Fruit fly (Drosophila melanogaster) whole organism, embryonic: Measurements from ENCODE around the gene Nf1.

ENCODE experiments used
- Abd-B ChIP-seq: fragments of 200-800 bp; sonication (Bioruptor generic); optimal IDR thresholded peaks from 2 replicates; lab custom pipeline; 2018; ENCODE audit warnings: missing biosample characterization, mild to moderate bottlenecking, missing genetic modification characterization, moderate library complexity
- Awh ChIP-seq: fragments of 200-800 bp; sonication (Bioruptor generic); IDR thresholded peaks from 2 replicates; pipeline ENCODE4, ENCODE4 v1.3.6; 2022; ENCODE audit warnings: missing biosample characterization, missing genetic modification characterization
- B-H2 ChIP-seq: fragments of 200-800 bp; sonication (Bioruptor generic); optimal IDR thresholded peaks from 2 replicates; lab custom pipeline; 2018; ENCODE audit warnings: missing biosample characterization, mild to moderate bottlenecking, missing genetic modification characterization
- Bgb ChIP-seq: fragments of 200-800 bp; sonication (Bioruptor generic); IDR thresholded peaks from 2 replicates; pipeline ENCODE4 v1.3.6; 2022; ENCODE audit warnings: missing biosample characterization, missing genetic modification characterization; ENCODE audit not compliant: partially characterized antibody
- CG10209 ChIP-seq: fragments of 200-800 bp; sonication (Bioruptor generic); optimal IDR thresholded peaks from 3 replicates; lab custom pipeline; 2017; ENCODE audit warnings: missing biosample characterization, mild to moderate bottlenecking, missing genetic modification characterization, missing genetic modification reagents
- CG12769 ChIP-seq: fragments of 200-800 bp; sonication (Bioruptor generic); optimal IDR thresholded peaks from 2 replicates; lab custom pipeline; 2019; ENCODE audit warnings: missing biosample characterization, mild to moderate bottlenecking, missing genetic modification characterization, moderate library complexity
- CG1647 ChIP-seq: fragments of 200-800 bp; sonication (Bioruptor generic); optimal IDR thresholded peaks from 3 replicates; lab custom pipeline; 2016; ENCODE audit warnings: missing biosample characterization, missing genetic modification characterization
- CG16779 ChIP-seq: fragments of 200-800 bp; sonication (Bioruptor generic); IDR thresholded peaks from 2 replicates; pipeline ENCODE4 v1.3.6; 2022; ENCODE audit warnings: missing biosample characterization, missing genetic modification characterization
- CG17385 ChIP-seq: fragments of 200-800 bp; sonication (Bioruptor generic); optimal IDR thresholded peaks from 3 replicates; lab custom pipeline; 2018; ENCODE audit warnings: missing biosample characterization, mild to moderate bottlenecking, missing genetic modification characterization
- CG17802 ChIP-seq: fragments of 200-800 bp; sonication (Bioruptor generic); optimal IDR thresholded peaks from 2 replicates; lab custom pipeline; 2018; ENCODE audit warnings: missing biosample characterization, mild to moderate bottlenecking, missing genetic modification characterization, moderate library complexity
- CG18476 ChIP-seq: fragments of 200-800 bp; sonication (Bioruptor generic); optimal IDR thresholded peaks from 2 replicates; lab custom pipeline; 2016; ENCODE audit warnings: missing biosample characterization, mild to moderate bottlenecking, missing genetic modification characterization
- CG3407 ChIP-seq: fragments of 200-800 bp; sonication (Bioruptor generic); optimal IDR thresholded peaks from 2 replicates; lab custom pipeline; 2018; ENCODE audit warnings: missing biosample characterization, mild to moderate bottlenecking, missing genetic modification characterization
- CG3847 ChIP-seq: fragments of 200-800 bp; sonication (Bioruptor generic); IDR thresholded peaks from 2 replicates; pipeline ENCODE4 v1.3.6; 2022; ENCODE audit warnings: missing biosample characterization, missing genetic modification characterization
- CG5953 ChIP-seq: fragments of 200-800 bp; sonication (Bioruptor generic); IDR thresholded peaks from 2 replicates; pipeline ENCODE4 v1.3.6; 2022; ENCODE audit warnings: missing biosample characterization, missing genetic modification characterization
- CG6683 ChIP-seq: fragments of 200-800 bp; sonication (Bioruptor generic); optimal IDR thresholded peaks from 2 replicates; lab custom pipeline; 2017; ENCODE audit warnings: missing biosample characterization, mild to moderate bottlenecking, missing genetic modification characterization, missing genetic modification reagents
- CG6765 ChIP-seq: fragments of 200-800 bp; sonication (Bioruptor generic); optimal IDR thresholded peaks from 3 replicates; lab custom pipeline; 2017; ENCODE audit warnings: missing biosample characterization, mild to moderate bottlenecking, missing genetic modification characterization
- CG6813 ChIP-seq: fragments of 200-800 bp; sonication (Bioruptor generic); optimal IDR thresholded peaks from 2 replicates; lab custom pipeline; 2017; ENCODE audit warnings: missing biosample characterization, missing genetic modification characterization, mild to moderate bottlenecking, moderate library complexity, missing genetic modification reagents
- CG7928 ChIP-seq: fragments of 200-800 bp; sonication (Bioruptor generic); optimal IDR thresholded peaks from 2 replicates; lab custom pipeline; 2017; ENCODE audit warnings: missing biosample characterization, mild to moderate bottlenecking, missing genetic modification characterization
- CG7963 ChIP-seq: fragments of 200-800 bp; sonication (Bioruptor generic); IDR thresholded peaks from 3 replicates; pipeline ENCODE4 v1.3.6; 2022; ENCODE audit warnings: missing biosample characterization, missing genetic modification characterization; ENCODE audit not compliant: partially characterized antibody
- CG9437 ChIP-seq: fragments of 200-800 bp; sonication (Bioruptor generic); optimal IDR thresholded peaks from 2 replicates; lab custom pipeline; 2018; ENCODE audit warnings: missing biosample characterization, mild to moderate bottlenecking, missing genetic modification characterization
- CG9609 ChIP-seq: fragments of 200-800 bp; sonication (Bioruptor generic); optimal IDR thresholded peaks from 3 replicates; lab custom pipeline; 2016; ENCODE audit warnings: missing biosample characterization, missing genetic modification characterization
- CTCF ChIP-seq: fragments of 200-800 bp; sonication (Bioruptor generic); optimal IDR thresholded peaks from 2 replicates; lab custom pipeline; 2017; ENCODE audit warnings: missing biosample characterization, mild to moderate bottlenecking, missing genetic modification characterization, moderate library complexity
- HLHmδ ChIP-seq: fragments of 200-800 bp; sonication (Bioruptor generic); optimal IDR thresholded peaks from 2 replicates; lab custom pipeline; 2018; ENCODE audit warnings: missing biosample characterization, mild to moderate bottlenecking, missing genetic modification characterization, moderate library complexity
- Lhr ChIP-seq: fragments of 200-800 bp; sonication (Bioruptor generic); optimal IDR thresholded peaks from 3 replicates; lab custom pipeline; 2017; ENCODE audit warnings: mild to moderate bottlenecking, missing biosample characterization, missing genetic modification reagents, missing genetic modification characterization
- Med ChIP-seq: fragments of 200-800 bp; sonication (Bioruptor generic); peaks from one replicate; lab custom pipeline; 2016; ENCODE audit warnings: missing biosample characterization, missing genetic modification characterization, mild to moderate bottlenecking, inconsistent platforms, moderate library complexity
- NC2β ChIP-seq: fragments of 200-800 bp; sonication (Bioruptor generic); optimal IDR thresholded peaks from 2 replicates; lab custom pipeline; 2016; ENCODE audit warnings: missing biosample characterization, missing genetic modification characterization
- Sry-δ ChIP-seq: fragments of 200-800 bp; sonication (Bioruptor generic); optimal IDR thresholded peaks from 2 replicates; lab custom pipeline; 2016; ENCODE audit warnings: missing biosample characterization, missing genetic modification characterization
- Tbp ChIP-seq: fragments of >200 bp; optimal IDR thresholded peaks from 2 replicates; lab custom pipeline; 2018; ENCODE audit warnings: missing biosample characterization, missing genetic modification characterization
- Vsx1 ChIP-seq: fragments of 200-800 bp; sonication (Bioruptor generic); optimal IDR thresholded peaks from 2 replicates; lab custom pipeline; 2017; ENCODE audit warnings: missing biosample characterization, mild to moderate bottlenecking, missing genetic modification characterization, missing genetic modification reagents
- abd-A ChIP-seq: fragments of 200-800 bp; sonication (Bioruptor generic); optimal IDR thresholded peaks from 3 replicates; lab custom pipeline; 2019; ENCODE audit warnings: missing biosample characterization, mild to moderate bottlenecking, missing genetic modification characterization, moderate library complexity
- bowl ChIP-seq: fragments of 200-800 bp; sonication (Bioruptor generic); IDR thresholded peaks from 2 replicates; pipeline ENCODE4 v1.3.6; 2022; ENCODE audit warnings: missing biosample characterization, missing genetic modification characterization
- cad ChIP-seq: fragments of >200 bp; optimal IDR thresholded peaks from 2 replicates; lab custom pipeline; 2017; ENCODE audit warnings: missing biosample characterization, missing genetic modification characterization
- corto ChIP-seq: fragments of 200-800 bp; sonication (Bioruptor generic); optimal IDR thresholded peaks from 2 replicates; lab custom pipeline; 2016; ENCODE audit warnings: missing biosample characterization, mild to moderate bottlenecking, missing genetic modification characterization, moderate library complexity
- dan ChIP-seq: fragments of 200-800 bp; sonication (Bioruptor generic); IDR thresholded peaks from 2 replicates; pipeline ENCODE4 v1.3.6; 2022; ENCODE audit warnings: missing biosample characterization, missing genetic modification characterization
- danr ChIP-seq: fragments of 200-800 bp; sonication (Bioruptor generic); IDR thresholded peaks from 2 replicates; pipeline ENCODE4 v1.3.6; 2022; ENCODE audit warnings: missing biosample characterization, missing genetic modification characterization
- gro ChIP-seq: fragments of 200-800 bp; sonication (Bioruptor generic); optimal IDR thresholded peaks from 2 replicates; lab custom pipeline; 2016; ENCODE audit warnings: missing biosample characterization, missing genetic modification characterization
- gsb-n ChIP-seq: fragments of 200-800 bp; sonication (Bioruptor generic); optimal IDR thresholded peaks from 3 replicates; lab custom pipeline; 2018; ENCODE audit warnings: missing biosample characterization, mild to moderate bottlenecking, missing genetic modification characterization
- lov ChIP-seq, 2 experiments: fragments of 200-800 bp in 1 of 2; fragments of >200 bp in 1 of 2; sonication (Bioruptor generic) in 1 of 2; IDR thresholded peaks in 1 of 2; optimal IDR thresholded peaks in 1 of 2; 2 replicates in 1 of 2; 3 replicates in 1 of 2; pipeline versions ENCODE4 v1.3.6 to Lab custom; 2017 to 2022; ENCODE audit warnings: missing biosample characterization in 1 of 2, missing genetic modification characterization in 1 of 2
- maf-S ChIP-seq: fragments of 200-800 bp; sonication (Bioruptor generic); optimal IDR thresholded peaks from 2 replicates; lab custom pipeline; 2016; ENCODE audit warnings: missing biosample characterization, missing genetic modification characterization
- peb ChIP-seq: fragments of 200-800 bp; sonication (Bioruptor generic); IDR thresholded peaks from 2 replicates; pipeline ENCODE4 v1.3.6; 2022; ENCODE audit warnings: missing biosample characterization, missing genetic modification characterization
- pfk ChIP-seq: fragments of 200-800 bp; sonication (Bioruptor generic); optimal IDR thresholded peaks from 2 replicates; lab custom pipeline; 2018; ENCODE audit warnings: missing biosample characterization, mild to moderate bottlenecking, missing genetic modification characterization, moderate library complexity
- pho ChIP-seq: fragments of 200-800 bp; sonication (Bioruptor generic); optimal IDR thresholded peaks from 2 replicates; lab custom pipeline; 2016; ENCODE audit warnings: missing biosample characterization, missing genetic modification characterization
- ranshi ChIP-seq: fragments of 200-800 bp; sonication (Bioruptor generic); IDR thresholded peaks from 2 replicates; pipeline ENCODE4 v1.3.6; 2022; ENCODE audit warnings: missing biosample characterization, missing genetic modification characterization
- shn ChIP-seq: fragments of 200-800 bp; sonication (Bioruptor generic); optimal IDR thresholded peaks from 3 replicates; lab custom pipeline; 2016; ENCODE audit warnings: missing biosample characterization, missing genetic modification characterization
- toy ChIP-seq: fragments of 200-800 bp; sonication (Bioruptor generic); IDR thresholded peaks from 2 replicates; pipeline ENCODE4 v1.3.6; 2022; ENCODE audit warnings: missing biosample characterization, missing genetic modification characterization
- trh ChIP-seq: fragments of 200-800 bp; sonication (Bioruptor generic); optimal IDR thresholded peaks from 2 replicates; lab custom pipeline; 2016; ENCODE audit warnings: missing biosample characterization, missing genetic modification characterization
- tup ChIP-seq: fragments of 200-800 bp; sonication (Bioruptor generic); optimal IDR thresholded peaks from 2 replicates; lab custom pipeline; 2016; ENCODE audit warnings: missing biosample characterization, mild to moderate bottlenecking, missing genetic modification characterization, moderate library complexity
- twi ChIP-seq: fragments of 200-800 bp; optimal IDR thresholded peaks from 2 replicates; lab custom pipeline; 2019; ENCODE audit warnings: missing biosample characterization, mild to moderate bottlenecking, missing genetic modification characterization, moderate library complexity
- usp ChIP-seq: fragments of >200 bp; optimal IDR thresholded peaks from 2 replicates; lab custom pipeline; 2017; ENCODE audit warnings: missing biosample characterization, missing genetic modification characterization

Gene Nf1

DNA sequence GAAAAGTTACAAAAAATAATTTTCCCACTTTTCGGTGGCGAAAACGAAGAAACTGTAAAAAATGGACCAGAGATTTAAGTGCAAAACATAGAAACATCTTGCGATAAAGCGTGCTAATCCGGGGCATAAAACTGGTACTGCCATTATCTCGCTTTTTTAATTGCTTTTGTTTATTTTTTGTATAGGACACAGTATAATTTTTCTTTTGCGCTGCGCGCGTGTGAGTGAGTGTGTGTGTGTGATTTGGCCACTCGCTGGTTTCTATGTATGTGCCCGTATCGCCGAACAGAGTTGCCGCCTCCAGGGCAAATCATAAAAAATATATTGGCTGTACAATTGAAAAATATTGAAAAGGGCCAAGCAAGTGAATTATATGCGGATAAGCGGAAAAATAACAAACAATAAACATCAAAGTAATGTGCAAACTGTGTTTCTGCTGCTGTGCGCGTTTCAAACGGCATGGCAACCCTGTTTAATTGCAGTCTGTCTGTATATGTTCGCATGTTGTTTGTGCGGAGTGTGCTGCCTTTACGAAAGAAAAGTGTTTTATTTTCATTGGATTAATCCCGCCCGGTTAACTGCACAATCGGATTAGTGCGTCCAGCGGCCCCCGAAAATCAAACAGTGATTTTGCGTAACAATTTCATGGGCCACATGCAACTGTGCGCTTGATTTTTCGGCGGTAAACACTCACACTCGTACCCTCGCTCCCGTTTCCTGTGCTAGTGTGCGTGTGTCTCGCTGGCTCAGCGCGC is 59.5 kb downstream of the Nf1 start (continued):
- peak; percentile 96 for TF ChIP-seq CG5953 (GFP tag; lab: Robert Waterston, UW)
- peak; percentile 94 for TF ChIP-seq tup (GFP tag; lab: Kevin White, UChicago)
- TF ChIP-seq gsb-n = peak; percentile 93
- peak; percentile 97 for TF ChIP-seq Abd-B (GFP tag; lab: Kevin White, UChicago)
- TF ChIP-seq shn (GFP tag; lab: Kevin White, UChicago) = peak; percentile 97
- TF ChIP-seq CG1647 (GFP tag; lab: Kevin White, UChicago) = peak; percentile 96
- peak; percentile 97 for TF ChIP-seq CG9609 (GFP tag; lab: Kevin White, UChicago)
- TF ChIP-seq maf-S = peak; percentile 97
- peak; percentile 94 for TF ChIP-seq CG6813
- TF ChIP-seq usp (GFP tag; lab: Kevin White, UChicago) = no peak
- peak; percentile 94 for TF ChIP-seq CG18476 (GFP tag; lab: Kevin White, UChicago)
- TF ChIP-seq abd-A (tag; lab: Kevin White, UChicago) = peak; percentile 94
- peak; percentile 96 for TF ChIP-seq NC2β (GFP tag; lab: Kevin White, UChicago)
- no peak for TF ChIP-seq Vsx1
- peak; percentile 91 for TF ChIP-seq danr
- peak; percentile 92 for TF ChIP-seq CG6765 (GFP tag; lab: Kevin White, UChicago)
- TF ChIP-seq CG7963 (GFP tag; lab: Robert Waterston, UW) = no peak
- TF ChIP-seq CG12769 = peak; percentile 97
- no peak for TF ChIP-seq lov (optimal IDR thresholded peaks at IDR 0.05; lab: Kevin White, UChicago)
- peak; percentile 91 for TF ChIP-seq lov (GFP tag; IDR thresholded peaks at IDR 0.05; lab: Robert Waterston, UW)
- peak; percentile 100 for TF ChIP-seq Med (GFP tag; lab: Kevin White, UChicago)
- TF ChIP-seq Lhr (GFP tag; lab: Kevin White, UChicago) = peak; percentile 88
- peak; percentile 40 for TF ChIP-seq cad (GFP tag; lab: Kevin White, UChicago)
- peak; percentile 83 for TF ChIP-seq dan (GFP tag; lab: Robert Waterston, UW)
- peak; percentile 96 for TF ChIP-seq ranshi (GFP tag; lab: Robert Waterston, UW)
- TF ChIP-seq HLHmδ (GFP tag; lab: Kevin White, UChicago) = no peak
- TF ChIP-seq CTCF = peak; percentile 65
- peak; percentile 89 for TF ChIP-seq CG9437
- TF ChIP-seq CG10209 (GFP tag; lab: Kevin White, UChicago) = peak; percentile 96
- peak; percentile 89 for TF ChIP-seq CG17802 (tag; lab: Kevin White, UChicago)
- TF ChIP-seq Awh (GFP tag; lab: Robert Waterston, UW) = peak; percentile 96
- TF ChIP-seq CG3407 (GFP tag; lab: Kevin White, UChicago) = peak; percentile 94
- peak; percentile 91 for TF ChIP-seq CG16779 (GFP tag; lab: Robert Waterston, UW)
- TF ChIP-seq gro (GFP tag; lab: Kevin White, UChicago) = peak; percentile 99
- peak; percentile 79 for TF ChIP-seq CG7928
- peak; percentile 95 for TF ChIP-seq peb
- TF ChIP-seq toy = peak; percentile 87
- peak; percentile 89 for TF ChIP-seq corto
- TF ChIP-seq Sry-δ (GFP tag; lab: Kevin White, UChicago) = peak; percentile 66
- TF ChIP-seq trh = peak; percentile 91
- TF ChIP-seq B-H2 (GFP tag; lab: Kevin White, UChicago) = peak; percentile 87
- TF ChIP-seq CG17385 (GFP tag; lab: Kevin White, UChicago) = peak; percentile 93
- peak; percentile 87 for TF ChIP-seq CG6683 (GFP tag; lab: Kevin White, UChicago)
- TF ChIP-seq bowl = peak; percentile 88
- peak; percentile 96 for TF ChIP-seq CG3847 (GFP tag; lab: Robert Waterston, UW)
- peak; percentile 9 for TF ChIP-seq pfk
- TF ChIP-seq pho (GFP tag; lab: Kevin White, UChicago) = peak; percentile 97
- peak; percentile 83 for TF ChIP-seq twi
- no peak for TF ChIP-seq Tbp (GFP tag; lab: Kevin White, UChicago)
- TF ChIP-seq Bgb (GFP tag; lab: Robert Waterston, UW) = no peak
